Fruit fly (Drosophila melanogaster): ENCODE measurements around the gene Cortactin.

DNA sequence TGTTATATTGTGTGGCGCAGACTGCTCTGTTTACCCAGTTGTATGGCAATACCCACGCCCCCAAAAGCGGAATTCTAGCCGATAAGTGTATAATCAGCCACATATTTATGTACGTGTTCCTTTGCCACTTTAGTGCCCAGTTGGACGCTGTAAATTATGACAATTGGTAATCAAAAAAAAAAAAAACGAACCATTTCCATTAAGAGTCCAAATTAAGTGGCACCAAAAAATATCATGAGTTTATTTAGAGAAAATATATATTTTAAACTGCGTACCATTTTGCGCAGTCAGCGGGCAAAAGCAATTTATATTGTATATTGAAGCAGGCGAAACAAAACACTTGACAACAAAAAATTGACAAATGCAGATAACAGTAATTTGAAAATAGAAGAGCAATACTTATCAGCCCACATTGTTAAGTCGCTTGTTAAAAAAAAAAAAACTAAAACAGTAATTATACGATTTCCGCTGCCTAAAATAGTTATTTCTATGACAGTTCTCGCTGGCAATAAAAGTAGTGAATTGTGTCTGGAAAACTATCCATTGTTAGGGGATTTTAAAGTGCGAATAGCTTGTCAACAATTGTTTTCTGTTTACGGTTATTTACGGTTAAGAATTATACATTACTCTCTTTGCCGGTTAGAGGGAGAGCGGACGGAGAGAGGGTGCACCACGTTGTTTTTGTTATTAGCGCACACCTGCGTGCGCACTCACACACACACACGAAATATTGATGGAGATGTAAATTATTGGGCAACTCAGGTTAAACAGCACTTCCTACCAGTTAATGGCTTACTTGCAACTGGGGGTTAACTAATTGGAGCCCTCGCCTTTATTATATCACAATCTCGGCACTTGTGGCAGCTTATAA is 4.5 kb downstream of the Cortactin start:
- TF ChIP-seq CG8301 (tag; optimal IDR thresholded peaks at IDR 0.05) (no peak), Pif1B (GFP tag; optimal IDR thresholded peaks at IDR 0.05) (no peak), CG15710 (tag; optimal IDR thresholded peaks at IDR 0.05) (no peak), CG9948 (tag; optimal IDR thresholded peaks at IDR 0.05) (no peak), CG10348 (GFP tag; IDR thresholded peaks at IDR 0.05) (no peak), CG12605 (GFP tag; IDR thresholded peaks at IDR 0.05) (no peak), CG13204 (GFP tag; optimal IDR thresholded peaks at IDR 0.05) (no peak), EcR (GFP tag; optimal IDR thresholded peaks at IDR 0.05) (no peak)

Data from whole organism, pupa.